Worm (Caenorhabditis elegans): ENCODE measurements around the gene oac-1.

- TF ChIP-seq him-1 (tag; optimal IDR thresholded peaks at IDR 0.05) (no peak), W03F9.2 (tag; optimal IDR thresholded peaks at IDR 0.05) (no peak), dao-5 (tag; optimal IDR thresholded peaks at IDR 0.05) (no peak)
Measured at ce11 chrV:19512260-19512947, 43.4 kb downstream of the oac-1 start, which contains the start of gene Y43F8B.19.
